Worm (Caenorhabditis elegans) whole organism, mixed stage, embryonic: ENCODE measurements around the gene dhs-18.

ENCODE experiments used
- bed-3 ChIP-seq: fragments of 200-800 bp; sonication (Bioruptor generic); optimal IDR thresholded peaks from 3 replicates; lab custom pipeline; 2018; ENCODE audit warnings: mild to moderate bottlenecking, missing genetic modification characterization, moderate library complexity, missing compliant biosample characterization
- lin-13 ChIP-seq: fragments of 150-350 bp; optimal IDR thresholded peaks from 2 replicates; lab custom pipeline; 2014; ENCODE audit warnings: missing biosample characterization, missing genetic modification characterization
- lsy-2 ChIP-seq: fragments of 150-350 bp; optimal IDR thresholded peaks from 2 replicates; lab custom pipeline; 2014; ENCODE audit warnings: missing biosample characterization, missing genetic modification characterization
- nhr-28 ChIP-seq: fragments of 150-350 bp; optimal IDR thresholded peaks from 2 replicates; lab custom pipeline; 2014; ENCODE audit warnings: missing biosample characterization, missing genetic modification characterization
- nhr-76 ChIP-seq: sonication (generic microtip); optimal IDR thresholded peaks from 2 replicates; lab custom pipeline; 2017; ENCODE audit warnings: missing biosample characterization, missing genetic modification characterization
- snpc-4 ChIP-seq: fragments of 150-350 bp; optimal IDR thresholded peaks from 2 replicates; lab custom pipeline; 2014; ENCODE audit warnings: missing biosample characterization, missing genetic modification characterization
- tbx-8 ChIP-seq: fragments of 200-800 bp; sonication (Bioruptor generic); optimal IDR thresholded peaks from 2 replicates; lab custom pipeline; 2018; ENCODE audit warnings: mild to moderate bottlenecking, missing genetic modification characterization, moderate library complexity, missing compliant biosample characterization
- unc-120 ChIP-seq: sonication (generic microtip); optimal IDR thresholded peaks from 2 replicates; lab custom pipeline; 2017; ENCODE audit warnings: missing genetic modification characterization, missing compliant biosample characterization; ENCODE audit not compliant: poor library complexity, severe bottlenecking
- unc-39 ChIP-seq: fragments of 150-350 bp; optimal IDR thresholded peaks from 2 replicates; lab custom pipeline; 2014; ENCODE audit warnings: missing biosample characterization, missing genetic modification characterization

DNA sequence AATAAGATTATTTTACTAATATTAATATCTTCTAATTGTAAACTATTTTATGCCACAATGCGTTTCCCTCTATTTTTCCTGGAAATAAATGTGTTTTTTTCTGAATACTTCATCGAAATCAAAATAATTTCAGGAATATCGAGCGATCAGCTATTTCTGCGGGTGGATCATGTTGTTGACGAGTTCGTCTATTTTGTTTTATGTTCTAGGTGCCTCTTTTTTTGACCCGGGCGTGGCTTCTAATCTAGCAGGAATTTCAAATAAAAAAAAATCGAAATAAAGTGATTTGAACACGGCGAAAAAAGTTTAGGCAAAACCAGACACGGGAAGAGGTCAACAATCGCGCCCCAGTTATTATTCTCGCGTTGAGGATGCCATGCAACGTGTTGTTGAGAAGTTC, 5.3 kb upstream of the dhs-18 start, which contains the start of gene T04C12.33:
- TF ChIP-seq nhr-76 (tag; lab: Kevin White, UChicago) (no peak), tbx-8 (GFP tag; lab: Kevin White, UChicago) (no peak), nhr-28 (tag; lab: Kevin White, UChicago) (no peak), unc-120 (tag; lab: Kevin White, UChicago) (no peak), unc-39 (no peak), snpc-4 (tag; lab: Kevin White, UChicago) (no peak), lsy-2 (tag; lab: Kevin White, UChicago) (no peak), bed-3 (no peak), lin-13 (tag; lab: Kevin White, UChicago) (no peak)
